Fruit fly (Drosophila melanogaster) whole organism, embryonic: ENCODE results near the gene Nf1.

Experiments
- Atf-2 ChIP-seq: fragments of 200-800 bp; sonication (Bioruptor generic); optimal IDR thresholded peaks from 2 replicates; lab custom pipeline; 2016; ENCODE audit warnings: missing biosample characterization, missing genetic modification characterization
- CG10147 ChIP-seq: fragments of 200-800 bp; sonication (Bioruptor generic); optimal IDR thresholded peaks from 2 replicates; lab custom pipeline; 2019; ENCODE audit warnings: missing biosample characterization, mild to moderate bottlenecking, missing genetic modification characterization, moderate library complexity
- CG10431 ChIP-seq: fragments of 200-800 bp; sonication (Bioruptor generic); optimal IDR thresholded peaks from 3 replicates; lab custom pipeline; 2018; ENCODE audit warnings: missing biosample characterization, mild to moderate bottlenecking, missing genetic modification characterization
- CG11085 ChIP-seq: fragments of 200-800 bp; sonication (Bioruptor generic); IDR thresholded peaks from 2 replicates; pipeline ENCODE4 v1.3.6; 2022; ENCODE audit warnings: missing biosample characterization, missing genetic modification characterization
- CG12071 ChIP-seq: fragments of 200-800 bp; sonication (Bioruptor generic); optimal IDR thresholded peaks from 3 replicates; lab custom pipeline; 2018; ENCODE audit warnings: missing biosample characterization, mild to moderate bottlenecking, missing genetic modification characterization
- CG12769 ChIP-seq: fragments of 200-800 bp; sonication (Bioruptor generic); optimal IDR thresholded peaks from 2 replicates; lab custom pipeline; 2019; ENCODE audit warnings: missing biosample characterization, mild to moderate bottlenecking, missing genetic modification characterization, moderate library complexity
- CG16815 ChIP-seq: fragments of 200-800 bp; sonication (Bioruptor generic); optimal IDR thresholded peaks from 3 replicates; lab custom pipeline; 2017; ENCODE audit warnings: missing biosample characterization, mild to moderate bottlenecking, missing genetic modification characterization
- CG17912 ChIP-seq: fragments of 200-800 bp; sonication (Bioruptor generic); optimal IDR thresholded peaks from 2 replicates; lab custom pipeline; 2018; ENCODE audit warnings: missing biosample characterization, mild to moderate bottlenecking, missing genetic modification characterization
- CG18011 ChIP-seq: fragments of 200-800 bp; sonication (Bioruptor generic); optimal IDR thresholded peaks from 2 replicates; lab custom pipeline; 2017; ENCODE audit warnings: missing biosample characterization, missing genetic modification characterization, mild to moderate bottlenecking, moderate library complexity, missing genotype
- CG30020 ChIP-seq: fragments of 200-800 bp; optimal IDR thresholded peaks from 2 replicates; lab custom pipeline; 2019; ENCODE audit warnings: missing biosample characterization, mild to moderate bottlenecking, missing genetic modification characterization, moderate library complexity
- CG31441 ChIP-seq: fragments of 200-800 bp; sonication (Bioruptor generic); IDR thresholded peaks from 2 replicates; pipeline ENCODE4 v1.3.6; 2022; ENCODE audit warnings: missing biosample characterization, missing genetic modification characterization
- CG3407 ChIP-seq: fragments of 200-800 bp; sonication (Bioruptor generic); optimal IDR thresholded peaks from 2 replicates; lab custom pipeline; 2018; ENCODE audit warnings: missing biosample characterization, mild to moderate bottlenecking, missing genetic modification characterization
- CG3838 ChIP-seq: fragments of 200-800 bp; sonication (Bioruptor generic); optimal IDR thresholded peaks from 3 replicates; lab custom pipeline; 2016; ENCODE audit warnings: missing biosample characterization, missing genetic modification characterization
- CG4328 ChIP-seq: fragments of 200-800 bp; sonication (Bioruptor generic); optimal IDR thresholded peaks from 3 replicates; lab custom pipeline; 2017; ENCODE audit warnings: missing biosample characterization, missing genetic modification reagents, missing genetic modification characterization
- CG4424 ChIP-seq: fragments of 200-800 bp; sonication (Bioruptor generic); optimal IDR thresholded peaks from 3 replicates; lab custom pipeline; 2016; ENCODE audit warnings: missing biosample characterization, missing genetic modification characterization
- CG7271 ChIP-seq: fragments of 200-800 bp; sonication (Bioruptor generic); optimal IDR thresholded peaks from 2 replicates; lab custom pipeline; 2018; ENCODE audit warnings: missing biosample characterization, mild to moderate bottlenecking, missing genetic modification characterization, moderate library complexity
- CG8089 ChIP-seq: fragments of 200-800 bp; sonication (Bioruptor generic); optimal IDR thresholded peaks from 3 replicates; lab custom pipeline; 2016; ENCODE audit warnings: missing biosample characterization, missing genetic modification characterization
- CkIIα-i1 ChIP-seq: fragments of 200-800 bp; sonication (Bioruptor generic); IDR thresholded peaks from 2 replicates; pipeline ENCODE4 v1.3.6; 2022; ENCODE audit warnings: missing biosample characterization, missing genetic modification characterization
- Dref ChIP-seq: fragments of 200-800 bp; sonication (Bioruptor generic); IDR thresholded peaks from 2 replicates; pipeline ENCODE4 v1.3.6; 2022; ENCODE audit warnings: missing biosample characterization, missing genetic modification characterization
- Eip74EF ChIP-seq, 2 experiments: fragments of 200-800 bp in 1 of 2; fragments of >200 bp in 1 of 2; sonication (Bioruptor generic) in 1 of 2; optimal IDR thresholded peaks; 2 replicates each; lab custom pipeline; 2017 to 2019; ENCODE audit warnings: missing biosample characterization in 2 of 2, missing genetic modification characterization in 2 of 2, mild to moderate bottlenecking in 1 of 2, moderate library complexity in 1 of 2
- Hand ChIP-seq: fragments of 200-800 bp; sonication (Bioruptor generic); optimal IDR thresholded peaks from 2 replicates; lab custom pipeline; 2017; ENCODE audit warnings: mild to moderate bottlenecking, missing biosample characterization, missing genetic modification reagents, missing genetic modification characterization
- Hmr ChIP-seq: fragments of 200-800 bp; sonication (Bioruptor generic); optimal IDR thresholded peaks from 3 replicates; lab custom pipeline; 2017; ENCODE audit warnings: mild to moderate bottlenecking, missing biosample characterization, missing genetic modification reagents, missing genetic modification characterization
- Hr78 ChIP-seq, 2 experiments: fragments of 200-800 bp in 1 of 2; fragments of >200 bp in 1 of 2; sonication (Bioruptor generic) in 1 of 2; optimal IDR thresholded peaks; 2 replicates each; lab custom pipeline; 2017 to 2019; ENCODE audit warnings: missing biosample characterization in 2 of 2, missing genetic modification characterization in 2 of 2, mild to moderate bottlenecking in 1 of 2, moderate library complexity in 1 of 2
- Rx ChIP-seq: fragments of 200-800 bp; sonication (Bioruptor generic); IDR thresholded peaks from 2 replicates; pipeline ENCODE4 v1.3.6; 2022; ENCODE audit warnings: missing biosample characterization, missing genetic modification characterization
- Six4 ChIP-seq: fragments of 200-800 bp; sonication (Bioruptor generic); optimal IDR thresholded peaks from 2 replicates; lab custom pipeline; 2016; ENCODE audit warnings: missing biosample characterization, missing genetic modification characterization
- Sox100B ChIP-seq: fragments of 200-800 bp; sonication (Bioruptor generic); optimal IDR thresholded peaks from 3 replicates; lab custom pipeline; 2018; ENCODE audit warnings: missing biosample characterization, mild to moderate bottlenecking, missing genetic modification characterization
- Tbp ChIP-seq: fragments of >200 bp; optimal IDR thresholded peaks from 2 replicates; lab custom pipeline; 2018; ENCODE audit warnings: missing biosample characterization, missing genetic modification characterization
- Vsx1 ChIP-seq: fragments of 200-800 bp; sonication (Bioruptor generic); optimal IDR thresholded peaks from 2 replicates; lab custom pipeline; 2017; ENCODE audit warnings: missing biosample characterization, mild to moderate bottlenecking, missing genetic modification characterization, missing genetic modification reagents
- caup ChIP-seq: fragments of 200-800 bp; sonication (Bioruptor generic); optimal IDR thresholded peaks from 3 replicates; lab custom pipeline; 2017; ENCODE audit warnings: missing biosample characterization, mild to moderate bottlenecking, missing genetic modification characterization, moderate library complexity; ENCODE audit not compliant: severe bottlenecking
- eve ChIP-seq, 2 experiments: fragments of >200 bp; optimal IDR thresholded peaks; 2 replicates each; lab custom pipeline; 2017; ENCODE audit warnings: missing biosample characterization in 2 of 2, missing genetic modification characterization in 2 of 2
- hth ChIP-seq: fragments of >200 bp; optimal IDR thresholded peaks from 2 replicates; lab custom pipeline; 2017; ENCODE audit warnings: inconsistent platforms
- ken ChIP-seq: fragments of 200-800 bp; sonication (Bioruptor generic); IDR thresholded peaks from 3 replicates; pipeline ENCODE4 v1.3.6; 2022; ENCODE audit warnings: missing biosample characterization, missing genetic modification characterization
- klu ChIP-seq: fragments of 200-800 bp; sonication (Bioruptor generic); IDR thresholded peaks from 2 replicates; pipeline ENCODE4 v1.3.6; 2022; ENCODE audit warnings: missing biosample characterization, missing genetic modification characterization
- lola ChIP-seq, 3 experiments: fragments of >200 bp in 2 of 3; fragments of 200-800 bp in 1 of 3; sonication (Bioruptor generic) in 1 of 3; optimal IDR thresholded peaks; 2 replicates each; lab custom pipeline; 2017 to 2019; ENCODE audit warnings: missing biosample characterization in 3 of 3, missing genetic modification characterization in 3 of 3, mild to moderate bottlenecking in 1 of 3, moderate library complexity in 1 of 3
- maf-S ChIP-seq: fragments of 200-800 bp; sonication (Bioruptor generic); optimal IDR thresholded peaks from 2 replicates; lab custom pipeline; 2016; ENCODE audit warnings: missing biosample characterization, missing genetic modification characterization
- mld ChIP-seq: fragments of 200-800 bp; sonication (Bioruptor generic); IDR thresholded peaks from 3 replicates; pipeline ENCODE4 v1.3.6; 2022; ENCODE audit warnings: missing biosample characterization, missing genetic modification characterization; ENCODE audit not compliant: partially characterized antibody
- nerfin-1 ChIP-seq: fragments of 200-800 bp; sonication (Bioruptor generic); optimal IDR thresholded peaks from 3 replicates; lab custom pipeline; 2019; ENCODE audit warnings: missing biosample characterization, mild to moderate bottlenecking, missing genetic modification characterization, moderate library complexity
- nmo ChIP-seq: fragments of 200-800 bp; sonication (Bioruptor generic); optimal IDR thresholded peaks from 2 replicates; lab custom pipeline; 2018; ENCODE audit warnings: missing biosample characterization, mild to moderate bottlenecking, missing genetic modification characterization, moderate library complexity
- onecut ChIP-seq: fragments of 200-800 bp; sonication (Bioruptor generic); IDR thresholded peaks from 2 replicates; pipeline ENCODE4 v1.3.6; 2022; ENCODE audit warnings: missing biosample characterization, missing genetic modification characterization
- pzg ChIP-seq: fragments of 200-800 bp; sonication (Bioruptor generic); optimal IDR thresholded peaks from 3 replicates; lab custom pipeline; 2018; ENCODE audit warnings: missing biosample characterization, mild to moderate bottlenecking, missing genetic modification characterization, moderate library complexity
- scrt ChIP-seq: fragments of 200-800 bp; sonication (Bioruptor generic); optimal IDR thresholded peaks from 2 replicates; lab custom pipeline; 2018; ENCODE audit warnings: missing biosample characterization, mild to moderate bottlenecking, missing genetic modification characterization, moderate library complexity
- seq ChIP-seq: fragments of 200-800 bp; sonication (Bioruptor generic); IDR thresholded peaks from 2 replicates; pipeline ENCODE4 v1.3.6; 2022; ENCODE audit warnings: missing biosample characterization, missing genetic modification characterization
- sqz ChIP-seq: fragments of 200-800 bp; sonication (Bioruptor generic); optimal IDR thresholded peaks from 3 replicates; lab custom pipeline; 2018; ENCODE audit warnings: missing biosample characterization, mild to moderate bottlenecking, missing genetic modification characterization
- tap ChIP-seq: fragments of 200-800 bp; optimal IDR thresholded peaks from 3 replicates; lab custom pipeline; 2019; ENCODE audit warnings: missing biosample characterization, mild to moderate bottlenecking, missing genetic modification characterization, moderate library complexity
- tna ChIP-seq: fragments of 200-800 bp; sonication (Bioruptor generic); IDR thresholded peaks from 2 replicates; pipeline ENCODE4 v1.3.6; 2022; ENCODE audit warnings: missing biosample characterization, missing genetic modification characterization; ENCODE audit not compliant: partially characterized antibody
- toy ChIP-seq: fragments of 200-800 bp; sonication (Bioruptor generic); IDR thresholded peaks from 2 replicates; pipeline ENCODE4 v1.3.6; 2022; ENCODE audit warnings: missing biosample characterization, missing genetic modification characterization
- vfl ChIP-seq: fragments of 200-800 bp; sonication (Bioruptor generic); optimal IDR thresholded peaks from 2 replicates; lab custom pipeline; 2016; ENCODE audit warnings: missing biosample characterization, missing genetic modification characterization
- zfh1 ChIP-seq: fragments of 200-800 bp; sonication (Bioruptor generic); IDR thresholded peaks from 3 replicates; pipeline ENCODE4 v1.3.6; 2022; ENCODE audit warnings: missing biosample characterization, missing genetic modification characterization

The Nf1 gene

DNA sequence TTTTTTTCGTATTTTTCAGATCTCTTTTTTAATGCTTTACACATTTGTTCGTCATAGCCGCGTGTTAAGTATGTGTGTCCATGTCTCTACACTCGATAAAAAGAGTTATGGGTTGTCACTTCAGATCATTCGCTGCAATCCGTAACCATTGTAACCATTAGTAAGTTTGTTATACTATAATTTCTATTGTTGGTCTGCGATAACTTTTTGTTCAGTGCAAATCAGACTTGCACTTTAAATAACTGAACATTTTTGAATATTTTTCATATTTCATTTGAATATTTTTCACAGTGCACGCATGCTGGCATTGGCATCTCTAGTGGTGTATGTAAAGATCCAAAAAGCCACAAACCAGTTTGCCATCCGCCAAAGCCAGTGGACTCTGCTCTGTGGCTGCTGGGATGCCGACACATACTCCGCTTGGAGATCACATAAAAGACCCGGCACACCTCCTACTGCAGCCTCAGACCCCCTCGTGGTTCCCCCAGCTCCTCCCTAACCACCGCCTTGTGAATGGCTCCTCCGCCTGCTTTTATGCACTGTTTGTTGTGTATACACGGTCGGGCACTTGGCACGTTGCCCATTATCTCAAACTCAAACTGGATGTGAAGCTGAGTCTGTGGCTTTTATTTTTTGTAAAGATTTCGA is 26.2 kb downstream of the Nf1 start (continued):
- TF ChIP-seq tap (peak; percentile 92), Sox100B (GFP tag; lab: Kevin White, UChicago) (peak; percentile 89), CG17912 (GFP tag; lab: Kevin White, UChicago) (no peak), Tbp (GFP tag; lab: Kevin White, UChicago) (no peak), zfh1 (peak; percentile 84), Vsx1 (GFP tag; lab: Kevin White, UChicago) (peak; percentile 76), sqz (GFP tag; lab: Kevin White, UChicago) (peak; percentile 97), eve (GFP tag; optimal IDR thresholded peaks at IDR 0.05; lab: Kevin White, UChicago) (no peak), CG3407 (GFP tag; lab: Kevin White, UChicago) (peak; percentile 79), CG4328 (peak; percentile 60), nmo (peak; percentile 93), mld (GFP tag; lab: Robert Waterston, UW) (no peak), CG16815 (peak; percentile 72), CG8089 (GFP tag; lab: Kevin White, UChicago) (peak; percentile 72), hth (no peak), CG18011 (GFP tag; lab: Kevin White, UChicago) (peak; percentile 55), Hand (GFP tag; lab: Kevin White, UChicago) (peak; percentile 47), CG12071 (GFP tag; lab: Kevin White, UChicago) (peak; percentile 87), CG11085 (GFP tag; lab: Robert Waterston, UW) (peak; percentile 53; the same call in 1 of the 2 replicates), scrt (peak; percentile 84), Atf-2 (GFP tag; lab: Kevin White, UChicago) (peak; percentile 81), CG10147 (GFP tag; lab: Kevin White, UChicago) (peak; percentile 84), Rx (GFP tag; lab: Robert Waterston, UW) (peak; percentile 73), onecut (GFP tag; lab: Robert Waterston, UW) (peak; percentile 72), CG10431 (peak; percentile 69), Dref (GFP tag; lab: Robert Waterston, UW) (no peak), klu (GFP tag; lab: Robert Waterston, UW) (peak; percentile 83), ken (peak; percentile 84), nerfin-1 (tag; lab: Kevin White, UChicago) (peak; percentile 85), Six4 (GFP tag; lab: Kevin White, UChicago) (peak; percentile 82), vfl (GFP tag; lab: Kevin White, UChicago) (peak; percentile 69), caup (GFP tag; lab: Kevin White, UChicago) (peak; percentile 75), pzg (no peak), tna (GFP tag; lab: Robert Waterston, UW) (no peak), maf-S (GFP tag; lab: Kevin White, UChicago) (peak; percentile 63), CG30020 (tag; lab: Kevin White, UChicago) (peak; percentile 60), lola (GFP tag; optimal IDR thresholded peaks at IDR 0.05; lab: Kevin White, UChicago) (peak in 1 of 3 experiments; percentile 91), CG12769 (tag; lab: Kevin White, UChicago) (peak; percentile 81), CG31441 (GFP tag; lab: Robert Waterston, UW) (peak; percentile 93), Hmr (GFP tag; lab: Kevin White, UChicago) (peak; percentile 78), Hr78 (GFP tag; optimal IDR thresholded peaks at IDR 0.05; lab: Kevin White, UChicago) (peak in 1 of 2 experiments; percentile 75), toy (GFP tag; lab: Robert Waterston, UW) (0 out of 2 replicates have a peak, but pooled peaks have one; percentile 24), seq (peak; percentile 86), CG7271 (tag; lab: Kevin White, UChicago) (peak; percentile 57), CG4424 (GFP tag; lab: Kevin White, UChicago) (peak; percentile 90), CkIIα-i1 (no peak), CG3838 (GFP tag; lab: Kevin White, UChicago) (peak; percentile 55), Eip74EF (GFP tag; optimal IDR thresholded peaks at IDR 0.05; lab: Kevin White, UChicago) (peak in 1 of 2 experiments; percentile 90)
